Worm (Caenorhabditis elegans): ENCODE measurements around the gene K01D12.20.

The K01D12.20 gene

DNA sequence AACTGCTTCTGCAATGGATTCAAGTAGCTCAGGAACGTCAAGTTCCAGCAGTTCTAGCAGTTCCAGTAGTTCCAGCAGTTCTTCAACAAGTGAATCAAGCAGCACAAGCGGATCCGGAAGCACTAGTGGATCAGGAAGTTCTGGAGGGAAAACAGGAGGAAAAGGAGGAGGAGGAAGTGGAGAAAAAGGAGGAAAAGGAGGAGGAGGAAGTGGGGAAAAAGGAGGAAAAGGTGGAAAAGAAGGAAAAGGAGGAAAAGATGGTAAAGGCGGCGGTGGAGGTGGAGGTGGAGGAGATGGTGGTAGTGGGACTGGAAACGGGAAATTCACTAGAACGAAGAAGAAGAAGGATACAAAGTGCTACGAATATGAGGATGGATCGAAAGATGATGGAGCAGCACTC is 5.9 kb upstream of the K01D12.20 start:
- TF ChIP-seq unc-62 (GFP tag; optimal IDR thresholded peaks at IDR 0.05 in 1 of 2) (peak in 1 of 2 experiments; percentile 82), unc-62 (tag; optimal IDR thresholded peaks at IDR 0.05) (no peak), dve-1 (tag; optimal IDR thresholded peaks at IDR 0.05; ENCODE audit: insufficient read depth) (no peak), set-16 (GFP tag; IDR thresholded peaks at IDR 0.05) (peak; percentile 78; the same call in 1 of the 2 replicates), Y105C5A.15 (GFP tag; IDR thresholded peaks at IDR 0.05) (0 out of 2 replicates have a peak, but pooled peaks have one; percentile 36), vab-7 (GFP tag; IDR thresholded peaks at IDR 0.05) (no peak)

DNA sequence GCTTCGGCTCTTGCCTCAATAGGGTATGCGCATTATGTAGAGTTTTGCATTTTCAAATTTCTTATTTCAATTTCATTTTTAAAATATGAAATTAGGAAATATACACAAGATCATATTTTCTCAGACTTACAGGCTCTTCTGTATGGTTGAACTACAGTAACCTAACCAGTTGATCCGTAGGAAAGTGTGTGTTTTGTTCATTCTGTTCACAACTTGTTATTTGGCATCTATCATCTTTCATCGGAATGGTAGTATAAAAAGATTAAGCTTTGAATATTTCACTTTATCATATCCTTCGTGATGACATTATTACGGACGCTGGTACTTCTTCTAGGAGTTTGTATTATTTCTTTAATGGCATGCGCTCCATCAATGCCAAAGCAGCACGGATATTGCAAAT is 5.3 kb upstream of the K01D12.20 start, which contains the start of gene K01D12.10:
Gene K01D12.10 (plus strand): TSS at position 301 of the 400 bp plus-strand sequence.
- TF ChIP-seq tra-1 (GFP tag; IDR thresholded peaks at IDR 0.05) (no peak), lin-1 (GFP tag; IDR thresholded peaks at IDR 0.05) (no peak)

ce11 chrV:12404544-12404943 is 3.9 kb upstream of the K01D12.20 start, which contains the start of gene K01D12.9:
K01D12.9 (minus strand) TSS chrV:12404644.
- TF ChIP-seq ZK546.5 (tag; optimal IDR thresholded peaks at IDR 0.05) (no peak), nhr-48 (tag; optimal IDR thresholded peaks at IDR 0.05) (peak; percentile 2), nhr-111 (GFP tag; optimal IDR thresholded peaks at IDR 0.05) (no peak)

DNA sequence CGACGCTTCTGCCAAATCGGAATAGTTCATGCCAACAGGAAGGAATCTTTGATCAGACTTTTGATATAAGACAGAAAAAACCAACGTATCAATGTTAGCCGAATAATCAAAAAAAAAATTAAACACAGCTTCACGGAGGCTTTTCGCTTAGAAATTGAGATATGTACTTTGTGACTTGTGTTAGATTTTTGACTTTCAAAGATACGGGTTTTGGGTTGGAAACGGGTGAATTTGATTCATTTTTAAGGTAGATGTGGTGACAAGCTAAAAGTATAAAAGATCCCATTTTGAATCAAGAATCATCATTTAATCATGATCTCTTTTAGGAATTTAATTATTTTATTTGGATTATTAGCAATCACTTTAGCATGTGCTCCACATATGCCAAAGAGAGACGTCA is 1.7 kb upstream of the K01D12.20 start, which contains the start of gene K01D12.8:
Gene K01D12.8 (plus strand): TSS at position 301 of the 400 bp plus-strand sequence.
- TF ChIP-seq unc-62 (GFP tag; optimal IDR thresholded peaks at IDR 0.05 in 1 of 2) (peak in 1 of 2 experiments; percentile 32), unc-62 (tag; optimal IDR thresholded peaks at IDR 0.05) (no peak), T26A8.4 (GFP tag; IDR thresholded peaks at IDR 0.05) (no peak)

DNA sequence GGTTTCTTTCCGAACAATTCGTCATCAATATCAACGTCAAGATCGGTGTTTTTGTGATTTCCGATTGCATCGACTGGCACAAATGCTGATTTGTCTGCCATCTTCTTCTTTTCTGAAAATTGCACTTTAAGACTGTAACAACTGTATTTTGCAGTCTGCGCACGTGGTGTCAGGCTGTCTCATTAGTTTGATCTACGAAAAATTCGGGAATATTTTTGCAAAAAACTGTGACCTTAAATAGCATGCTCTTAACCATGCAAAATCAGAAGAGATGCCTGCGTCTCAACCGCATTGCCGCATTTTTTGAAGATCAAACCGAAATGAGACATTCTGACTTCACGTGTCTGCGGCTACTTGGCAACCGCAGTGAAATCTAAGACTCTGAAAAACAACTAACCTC is 769 bp upstream of the K01D12.20 start, which contains the start of gene K01D12.7:
Gene K01D12.7 (minus strand): TSS at position 101 of the 400 bp plus-strand sequence.
- TF ChIP-seq nhr-237 (tag; optimal IDR thresholded peaks at IDR 0.05) (no peak), madf-9 (GFP tag; conservative IDR thresholded peaks at IDR 0.05) (no peak), hlh-30 (tag; optimal IDR thresholded peaks at IDR 0.05; ENCODE audit: insufficient read depth) (no peak), madf-5 (GFP tag; IDR thresholded peaks at IDR 0.05) (no peak), set-16 (GFP tag; IDR thresholded peaks at IDR 0.05) (no peak), rbr-2 (tag; optimal IDR thresholded peaks at IDR 0.05) (no peak), egl-27 (tag; optimal IDR thresholded peaks at IDR 0.05) (no peak), lin-39 (tag; optimal IDR thresholded peaks at IDR 0.05) (no peak), fkh-10 (GFP tag; optimal IDR thresholded peaks at IDR 0.05) (no peak), R02D3.7 (tag; optimal IDR thresholded peaks at IDR 0.05) (no peak), daf-16 (GFP tag; optimal IDR thresholded peaks at IDR 0.05) (no peak), daf-16 (tag; optimal IDR thresholded peaks at IDR 0.05) (no peak), dmd-9 (GFP tag; IDR thresholded peaks at IDR 0.05) (no peak), saeg-2 (GFP tag; IDR thresholded peaks at IDR 0.05) (no peak), attf-4 (tag; optimal IDR thresholded peaks at IDR 0.05) (no peak), nhr-11 (tag; optimal IDR thresholded peaks at IDR 0.05) (no peak)

ce11 chrV:12397545-12397944 is 3.1 kb downstream of the K01D12.20 start, which contains the start of gene K01D12.5:
K01D12.5 (plus strand) TSS chrV:12397845.
- TF ChIP-seq nhr-11 (tag; optimal IDR thresholded peaks at IDR 0.05) (no peak), nhr-102 (tag; optimal IDR thresholded peaks at IDR 0.05) (no peak), daf-8 (GFP tag; IDR thresholded peaks at IDR 0.05) (no peak), ceh-32 (tag; optimal IDR thresholded peaks at IDR 0.05; ENCODE audit: poor library complexity) (no peak), ama-1 (optimal IDR thresholded peaks at IDR 0.05) (no peak), unc-39 (tag; optimal IDR thresholded peaks at IDR 0.05) (no peak)
